Fruit fly (Drosophila melanogaster) whole organism, embryonic: ENCODE measurements around the gene CG33502.

Experiments used
- Abd-B ChIP-seq: fragments of 200-800 bp; sonication (Bioruptor generic); optimal IDR thresholded peaks from 2 replicates; lab custom pipeline; 2018; ENCODE audit warnings: missing biosample characterization, mild to moderate bottlenecking, missing genetic modification characterization, moderate library complexity
- CG10147 ChIP-seq: fragments of 200-800 bp; sonication (Bioruptor generic); optimal IDR thresholded peaks from 2 replicates; lab custom pipeline; 2019; ENCODE audit warnings: missing biosample characterization, mild to moderate bottlenecking, missing genetic modification characterization, moderate library complexity
- CG1024 ChIP-seq: fragments of 200-800 bp; sonication (Bioruptor generic); IDR thresholded peaks from 2 replicates; pipeline ENCODE4 v1.3.6; 2022; ENCODE audit warnings: missing biosample characterization, missing genetic modification characterization
- CG10431 ChIP-seq: fragments of 200-800 bp; sonication (Bioruptor generic); optimal IDR thresholded peaks from 3 replicates; lab custom pipeline; 2018; ENCODE audit warnings: missing biosample characterization, mild to moderate bottlenecking, missing genetic modification characterization
- CG11504 ChIP-seq: fragments of 200-800 bp; sonication (Bioruptor generic); optimal IDR thresholded peaks from 3 replicates; lab custom pipeline; 2019; ENCODE audit warnings: missing biosample characterization, mild to moderate bottlenecking, missing genetic modification characterization, moderate library complexity
- CG12236 ChIP-seq: fragments of 200-800 bp; sonication (Bioruptor generic); optimal IDR thresholded peaks from 2 replicates; lab custom pipeline; 2016; ENCODE audit warnings: missing biosample characterization, missing genetic modification characterization
- CG14710 ChIP-seq: fragments of 200-800 bp; sonication (Bioruptor generic); optimal IDR thresholded peaks from 3 replicates; lab custom pipeline; 2019; ENCODE audit warnings: missing biosample characterization, mild to moderate bottlenecking, missing genetic modification characterization, moderate library complexity
- CG14965 ChIP-seq: fragments of 200-800 bp; sonication (Bioruptor generic); optimal IDR thresholded peaks from 2 replicates; lab custom pipeline; 2016; ENCODE audit warnings: missing biosample characterization, missing genetic modification characterization, borderline replicate concordance
- CG15601 ChIP-seq: fragments of 200-800 bp; sonication (Bioruptor generic); optimal IDR thresholded peaks from 3 replicates; lab custom pipeline; 2019; ENCODE audit warnings: missing biosample characterization, mild to moderate bottlenecking, missing genetic modification characterization, moderate library complexity
- CG2120 ChIP-seq: fragments of 200-800 bp; sonication (Bioruptor generic); optimal IDR thresholded peaks from 3 replicates; lab custom pipeline; 2016; ENCODE audit warnings: missing biosample characterization, missing genetic modification characterization
- CG2712 ChIP-seq: fragments of 200-800 bp; optimal IDR thresholded peaks from 3 replicates; lab custom pipeline; 2019; ENCODE audit warnings: missing biosample characterization, mild to moderate bottlenecking, missing genetic modification characterization, moderate library complexity
- CG32532 ChIP-seq: fragments of 200-800 bp; sonication (Bioruptor generic); IDR thresholded peaks from 2 replicates; pipeline ENCODE4 v1.3.6; 2022; ENCODE audit warnings: missing biosample characterization, missing genetic modification characterization
- CG3847 ChIP-seq: fragments of 200-800 bp; sonication (Bioruptor generic); IDR thresholded peaks from 2 replicates; pipeline ENCODE4 v1.3.6; 2022; ENCODE audit warnings: missing biosample characterization, missing genetic modification characterization
- CG6175 ChIP-seq: fragments of 200-800 bp; sonication (Bioruptor generic); IDR thresholded peaks from 3 replicates; pipeline ENCODE4 v1.3.6; 2022; ENCODE audit warnings: missing biosample characterization, missing genetic modification characterization
- CG6689 ChIP-seq: fragments of 200-800 bp; sonication (Bioruptor generic); IDR thresholded peaks from 2 replicates; pipeline ENCODE4 v1.3.6; 2022; ENCODE audit warnings: missing biosample characterization, missing genetic modification characterization
- CG7786 ChIP-seq: fragments of 200-800 bp; sonication (Bioruptor generic); optimal IDR thresholded peaks from 2 replicates; lab custom pipeline; 2016; ENCODE audit warnings: missing biosample characterization, missing genetic modification characterization
- CTCF ChIP-seq: fragments of 200-800 bp; sonication (Bioruptor generic); optimal IDR thresholded peaks from 2 replicates; lab custom pipeline; 2017; ENCODE audit warnings: missing biosample characterization, mild to moderate bottlenecking, missing genetic modification characterization, moderate library complexity
- Camta ChIP-seq: fragments of 200-800 bp; sonication (Bioruptor generic); optimal IDR thresholded peaks from 2 replicates; lab custom pipeline; 2016; ENCODE audit warnings: missing biosample characterization, missing genetic modification characterization
- Drgx ChIP-seq: fragments of 200-800 bp; sonication (Bioruptor generic); IDR thresholded peaks from 2 replicates; pipeline ENCODE4 v1.3.6; 2022; ENCODE audit warnings: missing biosample characterization, missing genetic modification characterization
- Gug ChIP-seq: fragments of 200-800 bp; sonication (Bioruptor generic); IDR thresholded peaks from 4 replicates; pipeline ENCODE4 v1.3.6; 2022; ENCODE audit warnings: missing biosample characterization, missing genetic modification characterization
- HHEX ChIP-seq: fragments of 200-800 bp; sonication (Bioruptor generic); optimal IDR thresholded peaks from 3 replicates; lab custom pipeline; 2017; ENCODE audit warnings: missing biosample characterization, mild to moderate bottlenecking, missing genetic modification characterization, missing genetic modification reagents
- Hr39 ChIP-seq: fragments of >200 bp; optimal IDR thresholded peaks from 2 replicates; lab custom pipeline; 2017
- Meics ChIP-seq: fragments of 200-800 bp; sonication (Bioruptor generic); optimal IDR thresholded peaks from 2 replicates; lab custom pipeline; 2017; ENCODE audit warnings: missing biosample characterization, mild to moderate bottlenecking, missing genetic modification characterization
- Sox102F ChIP-seq: fragments of 200-800 bp; sonication (Bioruptor generic); optimal IDR thresholded peaks from 2 replicates; lab custom pipeline; 2018; ENCODE audit warnings: missing biosample characterization, mild to moderate bottlenecking, missing genetic modification characterization, moderate library complexity
- Trl ChIP-seq, 3 experiments: fragments of >200 bp in 2 of 3; fragments of 200-800 bp in 1 of 3; sonication (Bioruptor generic) in 1 of 3; optimal IDR thresholded peaks; 2 replicates in 1 of 3; 3 replicates in 2 of 3; lab custom pipeline; 2016 to 2017; ENCODE audit warnings: missing biosample characterization in 1 of 3, missing genetic modification characterization in 1 of 3
- YL-1 ChIP-seq: fragments of 200-800 bp; sonication (Bioruptor generic); optimal IDR thresholded peaks from 3 replicates; lab custom pipeline; 2017; ENCODE audit warnings: missing biosample characterization, mild to moderate bottlenecking, missing genetic modification characterization
- ftz-f1 ChIP-seq: fragments of 200-800 bp; sonication (Bioruptor generic); optimal IDR thresholded peaks from 2 replicates; lab custom pipeline; 2016; ENCODE audit warnings: missing biosample characterization, missing genetic modification characterization
- gcm2 ChIP-seq: fragments of 200-800 bp; sonication (Bioruptor generic); optimal IDR thresholded peaks from 2 replicates; lab custom pipeline; 2016; ENCODE audit warnings: missing biosample characterization, missing genetic modification characterization
- gem ChIP-seq: fragments of 200-800 bp; sonication (Bioruptor generic); optimal IDR thresholded peaks from 2 replicates; lab custom pipeline; 2019; ENCODE audit warnings: missing biosample characterization, mild to moderate bottlenecking, missing genetic modification characterization, moderate library complexity
- jigr1 ChIP-seq: fragments of 200-800 bp; sonication (Bioruptor generic); IDR thresholded peaks from 3 replicates; pipeline ENCODE4 v1.3.6; 2022; ENCODE audit warnings: missing biosample characterization, missing genetic modification characterization
- nerfin-1 ChIP-seq: fragments of 200-800 bp; sonication (Bioruptor generic); optimal IDR thresholded peaks from 3 replicates; lab custom pipeline; 2019; ENCODE audit warnings: missing biosample characterization, mild to moderate bottlenecking, missing genetic modification characterization, moderate library complexity
- peb ChIP-seq: fragments of 200-800 bp; sonication (Bioruptor generic); IDR thresholded peaks from 2 replicates; pipeline ENCODE4 v1.3.6; 2022; ENCODE audit warnings: missing biosample characterization, missing genetic modification characterization
- sens ChIP-seq: fragments of 200-800 bp; sonication (Bioruptor generic); peaks from one replicate; lab custom pipeline; 2016; ENCODE audit warnings: missing biosample characterization, missing genetic modification characterization

The CG33502 gene

dm6 chrX:21589937-21590336, 21.4 kb downstream of the CG33502 start:
- TF ChIP-seq ftz-f1 = no peak
- no peak for TF ChIP-seq gcm2 (GFP tag; lab: Kevin White, UChicago)
- TF ChIP-seq YL-1 = no peak
- TF ChIP-seq CG2712 = no peak
- no peak for TF ChIP-seq CG10431
- TF ChIP-seq Trl (optimal IDR thresholded peaks at IDR 0.05; lab: Kevin White, UChicago) = no peak
- TF ChIP-seq Trl (GFP tag; optimal IDR thresholded peaks at IDR 0.05; lab: Kevin White, UChicago) = no peak
- TF ChIP-seq CG2120 (GFP tag; lab: Kevin White, UChicago) = no peak
- no peak for TF ChIP-seq CG14710
- TF ChIP-seq jigr1 (GFP tag; lab: Robert Waterston, UW) = no peak
- TF ChIP-seq Meics (GFP tag; lab: Kevin White, UChicago) = no peak

- TF ChIP-seq CG12236 (GFP tag; lab: Kevin White, UChicago) (no peak), Hr39 (peak; percentile 25), gcm2 (GFP tag; lab: Kevin White, UChicago) (no peak), CG6689 (GFP tag; lab: Robert Waterston, UW) (no peak), gem (no peak), Camta (GFP tag; lab: Kevin White, UChicago) (no peak), CG3847 (GFP tag; lab: Robert Waterston, UW) (no peak)
Measured at dm6 chrX:21588000-21588399, 23.3 kb downstream of the CG33502 start.

DNA sequence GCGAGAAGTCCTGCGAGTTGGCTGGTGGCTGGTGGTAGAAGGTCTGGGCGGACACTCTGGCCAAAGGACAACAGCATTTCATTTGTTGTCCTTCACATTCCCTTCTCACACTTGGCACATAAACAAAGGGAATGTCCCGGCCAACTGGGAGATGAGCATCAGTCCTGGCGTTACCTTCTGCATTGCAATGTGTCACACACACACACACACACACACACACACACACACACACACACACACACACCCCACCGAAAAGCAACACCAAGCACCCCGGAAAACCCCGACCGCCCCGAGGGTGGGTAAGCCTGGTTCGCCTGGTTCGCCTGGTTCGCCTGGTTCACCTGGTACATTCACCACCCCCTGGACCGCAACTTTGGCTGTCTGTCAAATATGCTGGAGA, 43.5 kb downstream of the CG33502 start:
- no peak for TF ChIP-seq Drgx (GFP tag; lab: Robert Waterston, UW)
- peak; percentile 84 for TF ChIP-seq nerfin-1 (tag; lab: Kevin White, UChicago)

dm6 chrX:21565539-21565938, 45.8 kb downstream of the CG33502 start:
- TF ChIP-seq CG1024 (GFP tag; lab: Robert Waterston, UW) = no peak
- TF ChIP-seq Abd-B (GFP tag; lab: Kevin White, UChicago) = no peak
- TF ChIP-seq CG10147 = no peak
- TF ChIP-seq CG7786 (GFP tag; lab: Kevin White, UChicago) = no peak
- TF ChIP-seq CG15601 = no peak
- TF ChIP-seq Sox102F (GFP tag; lab: Kevin White, UChicago) = no peak
- peak; percentile 78 for TF ChIP-seq CTCF (GFP tag; lab: Kevin White, UChicago)
- peak; percentile 58 for TF ChIP-seq CG14965
- TF ChIP-seq CG6175 (GFP tag; lab: Robert Waterston, UW) = no peak
- TF ChIP-seq CG11504 (tag; lab: Kevin White, UChicago) = peak; percentile 2

- TF ChIP-seq Gug (GFP tag; lab: Robert Waterston, UW) = no peak
- no peak for TF ChIP-seq peb (GFP tag; lab: Robert Waterston, UW)
- peak; percentile 77 for TF ChIP-seq CG11504 (tag; lab: Kevin White, UChicago)
- TF ChIP-seq HHEX (GFP tag; lab: Kevin White, UChicago) = no peak
- no peak for TF ChIP-seq CG32532
- peak; percentile 74 for TF ChIP-seq CTCF (GFP tag; lab: Kevin White, UChicago)
- no peak for TF ChIP-seq jigr1 (GFP tag; lab: Robert Waterston, UW)
- peak; percentile 25 for TF ChIP-seq sens
Measured at dm6 chrX:21562844-21563243, 48.5 kb downstream of the CG33502 start.
